Fruit fly (Drosophila melanogaster): ENCODE measurements around the gene CG15211.

DNA sequence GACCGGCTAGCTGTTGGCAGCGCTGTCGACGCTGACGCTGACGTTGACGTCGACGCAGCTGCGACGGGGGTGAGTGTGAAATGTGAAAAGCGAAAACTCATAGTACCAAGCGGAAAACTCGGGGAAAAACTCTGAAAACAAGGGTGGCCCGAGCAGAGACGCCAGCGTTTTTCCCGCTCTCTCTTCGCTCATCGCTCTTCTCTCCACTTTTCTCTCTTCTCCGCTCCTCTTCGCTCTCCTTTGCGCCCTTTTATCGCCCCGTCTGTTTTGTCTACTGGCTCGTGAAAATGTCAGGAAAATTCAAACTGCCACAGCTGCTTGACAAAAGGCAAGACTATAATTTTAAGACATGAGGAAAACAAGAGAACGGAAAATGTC lies 51.1 kb downstream of the CG15211 start:
- TF ChIP-seq mld (GFP tag; IDR thresholded peaks at IDR 0.05; ENCODE audit: partially characterized antibody) = no peak
- TF ChIP-seq crc (GFP tag; optimal IDR thresholded peaks at IDR 0.05) = no peak
- TF ChIP-seq Nf-YC (tag; optimal IDR thresholded peaks at IDR 0.05) = no peak
- no peak for TF ChIP-seq Kr (GFP tag; optimal IDR thresholded peaks at IDR 0.05)
- TF ChIP-seq Mad (GFP tag; optimal IDR thresholded peaks at IDR 0.05) = no peak
- no peak for TF ChIP-seq CG17186 (GFP tag; optimal IDR thresholded peaks at IDR 0.05)
- no peak for TF ChIP-seq Meics (GFP tag; optimal IDR thresholded peaks at IDR 0.05)
- no peak for TF ChIP-seq sug (tag; optimal IDR thresholded peaks at IDR 0.05)
- TF ChIP-seq onecut (GFP tag; IDR thresholded peaks at IDR 0.05) = no peak
- TF ChIP-seq CG10979 (tag; optimal IDR thresholded peaks at IDR 0.05) = no peak
- no peak for TF ChIP-seq CG14965 (GFP tag; optimal IDR thresholded peaks at IDR 0.05; ENCODE audit: borderline replicate concordance)
- TF ChIP-seq sd (tag; optimal IDR thresholded peaks at IDR 0.05) = no peak
